Fruit fly (Drosophila melanogaster) whole organism, embryonic: ENCODE results near the gene CG6441.

Experiments
- Ada2b ChIP-seq: fragments of 200-800 bp; sonication (Bioruptor generic); IDR thresholded peaks from 2 replicates; pipeline ENCODE4 v1.3.6; 2022; ENCODE audit warnings: missing biosample characterization, missing genetic modification characterization
- Aef1 ChIP-seq: fragments of 200-800 bp; sonication (Bioruptor generic); IDR thresholded peaks from 3 replicates; pipeline ENCODE4 v1.3.6; 2022; ENCODE audit warnings: missing biosample characterization, missing genetic modification characterization
- CG10147 ChIP-seq: fragments of 200-800 bp; sonication (Bioruptor generic); optimal IDR thresholded peaks from 2 replicates; lab custom pipeline; 2019; ENCODE audit warnings: missing biosample characterization, mild to moderate bottlenecking, missing genetic modification characterization, moderate library complexity
- CG14441 ChIP-seq: fragments of 200-800 bp; sonication (Bioruptor generic); IDR thresholded peaks from 2 replicates; pipeline ENCODE4 v1.3.6; 2022; ENCODE audit warnings: missing biosample characterization, missing genetic modification characterization
- CG14710 ChIP-seq: fragments of 200-800 bp; sonication (Bioruptor generic); optimal IDR thresholded peaks from 3 replicates; lab custom pipeline; 2019; ENCODE audit warnings: missing biosample characterization, mild to moderate bottlenecking, missing genetic modification characterization, moderate library complexity
- CG15514 ChIP-seq: fragments of 200-800 bp; sonication (Bioruptor generic); optimal IDR thresholded peaks from 3 replicates; lab custom pipeline; 2017; ENCODE audit warnings: missing biosample characterization, missing genetic modification characterization, mild to moderate bottlenecking, moderate library complexity, missing genetic modification reagents
- CG17359 ChIP-seq: fragments of 200-800 bp; sonication (Bioruptor generic); optimal IDR thresholded peaks from 3 replicates; lab custom pipeline; 2018; ENCODE audit warnings: missing biosample characterization, mild to moderate bottlenecking, missing genetic modification characterization, moderate library complexity
- CG17361 ChIP-seq: fragments of 200-800 bp; sonication (Bioruptor generic); IDR thresholded peaks from 3 replicates; pipeline ENCODE4 v1.3.6; 2022; ENCODE audit warnings: missing biosample characterization, missing genetic modification characterization
- CG32767 ChIP-seq: fragments of 200-800 bp; sonication (Bioruptor generic); IDR thresholded peaks from 2 replicates; pipeline ENCODE4 v1.3.6; 2022; ENCODE audit warnings: missing biosample characterization, missing genetic modification characterization
- CG4617 ChIP-seq: fragments of 200-800 bp; sonication (Bioruptor generic); optimal IDR thresholded peaks from 3 replicates; lab custom pipeline; 2016; ENCODE audit warnings: missing biosample characterization, missing genetic modification characterization, borderline replicate concordance
- CG4820 ChIP-seq: fragments of 200-800 bp; sonication (Bioruptor generic); optimal IDR thresholded peaks from 3 replicates; lab custom pipeline; 2016; ENCODE audit warnings: missing biosample characterization, missing genetic modification characterization
- CG7556 ChIP-seq: fragments of 200-800 bp; sonication (Bioruptor generic); optimal IDR thresholded peaks from 2 replicates; lab custom pipeline; 2017; ENCODE audit warnings: missing biosample characterization, mild to moderate bottlenecking, missing genetic modification characterization
- CG7928 ChIP-seq: fragments of 200-800 bp; sonication (Bioruptor generic); optimal IDR thresholded peaks from 2 replicates; lab custom pipeline; 2017; ENCODE audit warnings: missing biosample characterization, mild to moderate bottlenecking, missing genetic modification characterization
- CG9727 ChIP-seq: fragments of 200-800 bp; sonication (Bioruptor generic); optimal IDR thresholded peaks from 3 replicates; lab custom pipeline; 2017; ENCODE audit warnings: missing biosample characterization, mild to moderate bottlenecking, missing genetic modification characterization
- CG9876 ChIP-seq: fragments of 200-800 bp; sonication (Bioruptor generic); optimal IDR thresholded peaks from 2 replicates; lab custom pipeline; 2016; ENCODE audit warnings: missing biosample characterization, missing genetic modification characterization
- Camta ChIP-seq: fragments of 200-800 bp; sonication (Bioruptor generic); optimal IDR thresholded peaks from 2 replicates; lab custom pipeline; 2016; ENCODE audit warnings: missing biosample characterization, missing genetic modification characterization
- Drgx ChIP-seq: fragments of 200-800 bp; sonication (Bioruptor generic); IDR thresholded peaks from 2 replicates; pipeline ENCODE4 v1.3.6; 2022; ENCODE audit warnings: missing biosample characterization, missing genetic modification characterization
- HLH3B ChIP-seq: fragments of 200-800 bp; sonication (Bioruptor generic); IDR thresholded peaks from 2 replicates; pipeline ENCODE4 v1.3.6; 2022; ENCODE audit warnings: missing biosample characterization, missing genetic modification characterization
- Hand ChIP-seq: fragments of 200-800 bp; sonication (Bioruptor generic); optimal IDR thresholded peaks from 2 replicates; lab custom pipeline; 2017; ENCODE audit warnings: mild to moderate bottlenecking, missing biosample characterization, missing genetic modification reagents, missing genetic modification characterization
- Meics ChIP-seq: fragments of 200-800 bp; sonication (Bioruptor generic); optimal IDR thresholded peaks from 2 replicates; lab custom pipeline; 2017; ENCODE audit warnings: missing biosample characterization, mild to moderate bottlenecking, missing genetic modification characterization
- Ptx1 ChIP-seq: fragments of 200-800 bp; sonication (Bioruptor generic); IDR thresholded peaks from 2 replicates; pipeline ENCODE4 v1.3.6; 2022; ENCODE audit warnings: missing biosample characterization, missing genetic modification characterization
- Rx ChIP-seq: fragments of 200-800 bp; sonication (Bioruptor generic); IDR thresholded peaks from 2 replicates; pipeline ENCODE4 v1.3.6; 2022; ENCODE audit warnings: missing biosample characterization, missing genetic modification characterization
- Sox102F ChIP-seq: fragments of 200-800 bp; sonication (Bioruptor generic); optimal IDR thresholded peaks from 2 replicates; lab custom pipeline; 2018; ENCODE audit warnings: missing biosample characterization, mild to moderate bottlenecking, missing genetic modification characterization, moderate library complexity
- Ssrp ChIP-seq: fragments of 200-800 bp; sonication (Bioruptor generic); optimal IDR thresholded peaks from 2 replicates; lab custom pipeline; 2018; ENCODE audit warnings: missing biosample characterization, mild to moderate bottlenecking, missing genetic modification characterization, moderate library complexity
- Taf1 ChIP-seq: fragments of 200-800 bp; sonication (Bioruptor generic); IDR thresholded peaks from 2 replicates; pipeline ENCODE4 v1.3.6; 2022; ENCODE audit warnings: missing biosample characterization, missing genetic modification characterization
- ase ChIP-seq: fragments of 200-800 bp; sonication (Bioruptor generic); IDR thresholded peaks from 3 replicates; pipeline ENCODE4 v1.3.6; 2022; ENCODE audit warnings: missing biosample characterization, missing genetic modification characterization
- az2 ChIP-seq: fragments of 200-800 bp; sonication (Bioruptor generic); optimal IDR thresholded peaks from 3 replicates; lab custom pipeline; 2016; ENCODE audit warnings: missing biosample characterization, missing genetic modification characterization
- bsh ChIP-seq, 2 experiments: fragments of 200-800 bp; sonication (Bioruptor generic); optimal IDR thresholded peaks; 2 replicates each; lab custom pipeline; 2017 to 2018; ENCODE audit warnings: mild to moderate bottlenecking in 2 of 2, missing biosample characterization in 2 of 2, missing genetic modification characterization in 2 of 2, moderate library complexity in 1 of 2
- ci ChIP-seq: fragments of 200-800 bp; sonication (Bioruptor generic); IDR thresholded peaks from 3 replicates; pipeline ENCODE4 v1.3.6; 2022; ENCODE audit warnings: missing biosample characterization, missing genetic modification characterization
- dmrt11E ChIP-seq: fragments of 200-800 bp; sonication (Bioruptor generic); optimal IDR thresholded peaks from 3 replicates; lab custom pipeline; 2018; ENCODE audit warnings: missing biosample characterization, mild to moderate bottlenecking, missing genetic modification characterization, moderate library complexity
- dmrt99B ChIP-seq: fragments of 200-800 bp; sonication (Bioruptor generic); optimal IDR thresholded peaks from 2 replicates; lab custom pipeline; 2018; ENCODE audit warnings: missing biosample characterization, mild to moderate bottlenecking, missing genetic modification characterization, moderate library complexity
- dpn ChIP-seq, 2 experiments: fragments of 200-800 bp; sonication (Bioruptor generic); optimal IDR thresholded peaks; 3 replicates each; lab custom pipeline; 2016; ENCODE audit warnings: missing biosample characterization in 2 of 2, missing genetic modification characterization in 2 of 2
- dysf ChIP-seq: fragments of 200-800 bp; sonication (Bioruptor generic); IDR thresholded peaks from 3 replicates; pipeline ENCODE4 v1.3.6; 2022; ENCODE audit warnings: missing biosample characterization, missing genetic modification characterization
- ems ChIP-seq: fragments of 200-800 bp; sonication (Bioruptor generic); optimal IDR thresholded peaks from 3 replicates; lab custom pipeline; 2016; ENCODE audit warnings: missing biosample characterization, missing genetic modification characterization
- eve ChIP-seq, 2 experiments: fragments of >200 bp; optimal IDR thresholded peaks; 2 replicates each; lab custom pipeline; 2017; ENCODE audit warnings: missing biosample characterization in 2 of 2, missing genetic modification characterization in 2 of 2
- fd96Cb ChIP-seq: fragments of 200-800 bp; sonication (Bioruptor generic); optimal IDR thresholded peaks from 2 replicates; lab custom pipeline; 2018; ENCODE audit warnings: missing biosample characterization, mild to moderate bottlenecking, missing genetic modification characterization, moderate library complexity
- gem ChIP-seq: fragments of 200-800 bp; sonication (Bioruptor generic); optimal IDR thresholded peaks from 2 replicates; lab custom pipeline; 2019; ENCODE audit warnings: missing biosample characterization, mild to moderate bottlenecking, missing genetic modification characterization, moderate library complexity
- grau ChIP-seq: fragments of 200-800 bp; optimal IDR thresholded peaks from 3 replicates; lab custom pipeline; 2019; ENCODE audit warnings: missing biosample characterization, mild to moderate bottlenecking, missing genetic modification characterization, moderate library complexity
- gsb-n ChIP-seq: fragments of 200-800 bp; sonication (Bioruptor generic); optimal IDR thresholded peaks from 3 replicates; lab custom pipeline; 2018; ENCODE audit warnings: missing biosample characterization, mild to moderate bottlenecking, missing genetic modification characterization
- lola ChIP-seq, 3 experiments: fragments of >200 bp in 2 of 3; fragments of 200-800 bp in 1 of 3; sonication (Bioruptor generic) in 1 of 3; optimal IDR thresholded peaks; 2 replicates each; lab custom pipeline; 2017 to 2019; ENCODE audit warnings: missing biosample characterization in 3 of 3, missing genetic modification characterization in 3 of 3, mild to moderate bottlenecking in 1 of 3, moderate library complexity in 1 of 3
- lov ChIP-seq, 2 experiments: fragments of 200-800 bp in 1 of 2; fragments of >200 bp in 1 of 2; sonication (Bioruptor generic) in 1 of 2; IDR thresholded peaks in 1 of 2; optimal IDR thresholded peaks in 1 of 2; 2 replicates in 1 of 2; 3 replicates in 1 of 2; pipeline versions ENCODE4 v1.3.6 to Lab custom; 2017 to 2022; ENCODE audit warnings: missing biosample characterization in 1 of 2, missing genetic modification characterization in 1 of 2
- phol ChIP-seq: fragments of 200-800 bp; sonication (Bioruptor generic); optimal IDR thresholded peaks from 3 replicates; lab custom pipeline; 2018; ENCODE audit warnings: missing biosample characterization, mild to moderate bottlenecking, missing genetic modification characterization, moderate library complexity
- row ChIP-seq: fragments of 200-800 bp; sonication (Bioruptor generic); IDR thresholded peaks from 3 replicates; pipeline ENCODE4 v1.3.6; 2022; ENCODE audit warnings: missing biosample characterization, missing genetic modification characterization
- sisA ChIP-seq: fragments of 200-800 bp; sonication (Bioruptor generic); IDR thresholded peaks from 2 replicates; pipeline ENCODE4 v1.3.6; 2022; ENCODE audit warnings: missing biosample characterization, missing genetic modification characterization
- sr ChIP-seq: fragments of 200-800 bp; sonication (Bioruptor generic); IDR thresholded peaks from 3 replicates; pipeline ENCODE4 v1.3.6; 2022; ENCODE audit warnings: missing biosample characterization, missing genetic modification characterization
- tin ChIP-seq: fragments of 200-800 bp; sonication (Bioruptor generic); optimal IDR thresholded peaks from 3 replicates; lab custom pipeline; 2016; ENCODE audit warnings: missing biosample characterization, missing genetic modification characterization
- tna ChIP-seq: fragments of 200-800 bp; sonication (Bioruptor generic); IDR thresholded peaks from 2 replicates; pipeline ENCODE4 v1.3.6; 2022; ENCODE audit warnings: missing biosample characterization, missing genetic modification characterization; ENCODE audit not compliant: partially characterized antibody
- vfl ChIP-seq: fragments of 200-800 bp; sonication (Bioruptor generic); optimal IDR thresholded peaks from 2 replicates; lab custom pipeline; 2016; ENCODE audit warnings: missing biosample characterization, missing genetic modification characterization
- zfh1 ChIP-seq: fragments of 200-800 bp; sonication (Bioruptor generic); IDR thresholded peaks from 3 replicates; pipeline ENCODE4 v1.3.6; 2022; ENCODE audit warnings: missing biosample characterization, missing genetic modification characterization

Gene CG6441

dm6 chr2L:7515396-7515795 lies 40.9 kb downstream of the CG6441 start (continued):
- TF ChIP-seq CG14441 (GFP tag; lab: Robert Waterston, UW) (0 out of 2 replicates have a peak, but pooled peaks have one; percentile 27), tna (GFP tag; lab: Robert Waterston, UW) (no peak), CG7556 (GFP tag; lab: Kevin White, UChicago) (peak; percentile 13), Hand (GFP tag; lab: Kevin White, UChicago) (no peak), eve (GFP tag; optimal IDR thresholded peaks at IDR 0.05; lab: Kevin White, UChicago) (no peak), dmrt11E (tag; lab: Kevin White, UChicago) (peak; percentile 39), bsh (GFP tag; optimal IDR thresholded peaks at IDR 0.05; lab: Kevin White, UChicago) (peak in 1 of 2 experiments; percentile 23), CG4820 (GFP tag; lab: Kevin White, UChicago) (peak; percentile 28), CG14710 (tag; lab: Kevin White, UChicago) (peak; percentile 28), CG7928 (GFP tag; lab: Kevin White, UChicago) (no peak), tin (GFP tag; lab: Kevin White, UChicago) (peak; percentile 31), CG17359 (tag; lab: Kevin White, UChicago) (no peak), fd96Cb (tag; lab: Kevin White, UChicago) (peak; percentile 28), lola (GFP tag; optimal IDR thresholded peaks at IDR 0.05; lab: Kevin White, UChicago) (peak in 1 of 3 experiments; percentile 40), Meics (GFP tag; lab: Kevin White, UChicago) (no peak), CG15514 (GFP tag; lab: Kevin White, UChicago) (no peak), dmrt99B (tag; lab: Kevin White, UChicago) (peak; percentile 11), Rx (GFP tag; lab: Robert Waterston, UW) (no peak), dpn (GFP tag; optimal IDR thresholded peaks at IDR 0.05; lab: Kevin White, UChicago) (peak; percentile 10 to 13), ems (peak; percentile 9), sr (no peak), CG17361 (GFP tag; lab: Robert Waterston, UW) (peak; percentile 37; the same call in 1 of the 3 replicates), Sox102F (GFP tag; lab: Kevin White, UChicago) (peak; percentile 43), sisA (GFP tag; lab: Robert Waterston, UW) (peak; percentile 58), phol (tag; lab: Kevin White, UChicago) (peak; percentile 27), Ptx1 (GFP tag; lab: Robert Waterston, UW) (peak; percentile 58), dysf (GFP tag; lab: Robert Waterston, UW) (0 out of 3 replicates have a peak, but pooled peaks have one; percentile 51), ase (GFP tag; lab: Robert Waterston, UW) (no peak), CG32767 (GFP tag; lab: Robert Waterston, UW) (no peak), zfh1 (peak; percentile 56; the same call in 2 of the 3 replicates), CG9727 (GFP tag; lab: Kevin White, UChicago) (peak; percentile 45), Taf1 (no peak), Drgx (GFP tag; lab: Robert Waterston, UW) (peak; percentile 55), CG4617 (GFP tag; lab: Kevin White, UChicago) (no peak), Ssrp (tag; lab: Kevin White, UChicago) (peak; percentile 15), vfl (GFP tag; lab: Kevin White, UChicago) (no peak), CG10147 (GFP tag; lab: Kevin White, UChicago) (no peak), grau (tag; lab: Kevin White, UChicago) (peak; percentile 36), gem (tag; lab: Kevin White, UChicago) (peak; percentile 26), row (peak; percentile 49; the same call in 2 of the 3 replicates), gsb-n (tag; lab: Kevin White, UChicago) (peak; percentile 13), ci (GFP tag; lab: Robert Waterston, UW) (peak; percentile 57; the same call in 1 of the 3 replicates), HLH3B (GFP tag; lab: Robert Waterston, UW) (no peak), Camta (GFP tag; lab: Kevin White, UChicago) (peak; percentile 0), az2 (GFP tag; lab: Kevin White, UChicago) (peak; percentile 8), Ada2b (GFP tag; lab: Robert Waterston, UW) (peak; percentile 37; the same call in 1 of the 2 replicates), Aef1 (0 out of 3 replicates have a peak, but pooled peaks have one; percentile 15), CG9876 (GFP tag; lab: Kevin White, UChicago) (no peak), lov (optimal IDR thresholded peaks at IDR 0.05; lab: Kevin White, UChicago) (no peak), lov (GFP tag; IDR thresholded peaks at IDR 0.05; lab: Robert Waterston, UW) (no peak)
